Fruit fly (Drosophila melanogaster) whole organism, embryonic: ENCODE results near the gene CG43127.

Experiments
- Asciz ChIP-seq: fragments of 200-800 bp; sonication (Bioruptor generic); optimal IDR thresholded peaks from 2 replicates; lab custom pipeline; 2017; ENCODE audit warnings: missing biosample characterization, mild to moderate bottlenecking, missing genetic modification characterization, missing genetic modification reagents
- Bteb2 ChIP-seq: fragments of 200-800 bp; sonication (Bioruptor generic); optimal IDR thresholded peaks from 2 replicates; lab custom pipeline; 2016; ENCODE audit warnings: missing biosample characterization, missing genetic modification characterization
- C15 ChIP-seq: fragments of 200-800 bp; sonication (Bioruptor generic); IDR thresholded peaks from 3 replicates; pipeline ENCODE4 v1.3.6; 2022; ENCODE audit warnings: missing biosample characterization, missing genetic modification characterization
- CG10959 ChIP-seq: fragments of 200-800 bp; sonication (Bioruptor generic); IDR thresholded peaks from 2 replicates; pipeline ENCODE4 v1.3.6; 2022; ENCODE audit warnings: missing biosample characterization, missing genetic modification characterization
- CG11247 ChIP-seq: fragments of 200-800 bp; sonication (Bioruptor generic); IDR thresholded peaks from 2 replicates; pipeline ENCODE4 v1.3.6; 2022; ENCODE audit warnings: missing biosample characterization, missing genetic modification characterization
- CG11560 ChIP-seq: fragments of 200-800 bp; sonication (Bioruptor generic); IDR thresholded peaks from 3 replicates; pipeline ENCODE4 v1.3.6; 2022; ENCODE audit warnings: missing biosample characterization, missing genetic modification characterization
- CG14014 ChIP-seq: fragments of 200-800 bp; sonication (Bioruptor generic); IDR thresholded peaks from 2 replicates; pipeline ENCODE4 v1.3.6; 2022; ENCODE audit warnings: missing biosample characterization, missing genetic modification characterization
- CG15011 ChIP-seq: fragments of 200-800 bp; sonication (Bioruptor generic); optimal IDR thresholded peaks from 3 replicates; lab custom pipeline; 2018; ENCODE audit warnings: missing biosample characterization, mild to moderate bottlenecking, missing genetic modification characterization
- CG15269 ChIP-seq: fragments of 200-800 bp; sonication (Bioruptor generic); optimal IDR thresholded peaks from 2 replicates; lab custom pipeline; 2018; ENCODE audit warnings: missing biosample characterization, mild to moderate bottlenecking, missing genetic modification characterization, moderate library complexity
- CG2889 ChIP-seq: fragments of 200-800 bp; sonication (Bioruptor generic); IDR thresholded peaks from 3 replicates; pipeline ENCODE4 v1.3.6; 2022; ENCODE audit warnings: missing biosample characterization, missing genetic modification characterization
- CG30403 ChIP-seq: fragments of 200-800 bp; sonication (Bioruptor generic); optimal IDR thresholded peaks from 3 replicates; lab custom pipeline; 2016; ENCODE audit warnings: missing biosample characterization, missing genetic modification characterization
- CG3065 ChIP-seq: fragments of 200-800 bp; sonication (Bioruptor generic); optimal IDR thresholded peaks from 2 replicates; lab custom pipeline; 2016; ENCODE audit warnings: missing biosample characterization, missing genetic modification characterization
- CG32767 ChIP-seq: fragments of 200-800 bp; sonication (Bioruptor generic); IDR thresholded peaks from 2 replicates; pipeline ENCODE4 v1.3.6; 2022; ENCODE audit warnings: missing biosample characterization, missing genetic modification characterization
- CG33213 ChIP-seq: fragments of 200-800 bp; sonication (Bioruptor generic); optimal IDR thresholded peaks from 3 replicates; lab custom pipeline; 2016; ENCODE audit warnings: missing biosample characterization, missing genetic modification characterization
- CG33557 ChIP-seq: fragments of 200-800 bp; sonication (Bioruptor generic); optimal IDR thresholded peaks from 2 replicates; lab custom pipeline; 2019; ENCODE audit warnings: missing biosample characterization, mild to moderate bottlenecking, missing genetic modification characterization, moderate library complexity
- CG34224 ChIP-seq: fragments of 200-800 bp; sonication (Bioruptor generic); IDR thresholded peaks from 3 replicates; pipeline ENCODE4 v1.3.6; 2022; ENCODE audit warnings: missing biosample characterization, missing genetic modification characterization; ENCODE audit not compliant: partially characterized antibody
- CG3726 ChIP-seq: fragments of 200-800 bp; sonication (Bioruptor generic); IDR thresholded peaks from 3 replicates; pipeline ENCODE4, ENCODE4 v1.3.6; 2022; ENCODE audit warnings: missing biosample characterization, missing genetic modification characterization
- CG4328 ChIP-seq: fragments of 200-800 bp; sonication (Bioruptor generic); optimal IDR thresholded peaks from 3 replicates; lab custom pipeline; 2017; ENCODE audit warnings: missing biosample characterization, missing genetic modification reagents, missing genetic modification characterization
- CG4424 ChIP-seq: fragments of 200-800 bp; sonication (Bioruptor generic); optimal IDR thresholded peaks from 3 replicates; lab custom pipeline; 2016; ENCODE audit warnings: missing biosample characterization, missing genetic modification characterization
- CG7271 ChIP-seq: fragments of 200-800 bp; sonication (Bioruptor generic); optimal IDR thresholded peaks from 2 replicates; lab custom pipeline; 2018; ENCODE audit warnings: missing biosample characterization, mild to moderate bottlenecking, missing genetic modification characterization, moderate library complexity
- CG8359 ChIP-seq: fragments of 200-800 bp; sonication (Bioruptor generic); optimal IDR thresholded peaks from 2 replicates; lab custom pipeline; 2017; ENCODE audit warnings: missing biosample characterization, mild to moderate bottlenecking, missing genetic modification characterization, borderline replicate concordance
- CG8478 ChIP-seq: fragments of >200 bp; optimal IDR thresholded peaks from 2 replicates; lab custom pipeline; 2018
- Dek ChIP-seq: fragments of 200-800 bp; sonication (Bioruptor generic); optimal IDR thresholded peaks from 3 replicates; lab custom pipeline; 2019; ENCODE audit warnings: missing biosample characterization, mild to moderate bottlenecking, missing genetic modification characterization, moderate library complexity
- Doc2 ChIP-seq: fragments of 200-800 bp; sonication (Bioruptor generic); IDR thresholded peaks from 2 replicates; pipeline ENCODE4 v1.3.6; 2022; ENCODE audit warnings: missing biosample characterization, missing genetic modification characterization
- Hr51 ChIP-seq, 2 experiments: fragments of 200-800 bp; sonication (Bioruptor generic); optimal IDR thresholded peaks; 2 replicates in 1 of 2; 3 replicates in 1 of 2; lab custom pipeline; 2016 to 2018; ENCODE audit warnings: missing biosample characterization in 2 of 2, missing genetic modification characterization in 2 of 2, mild to moderate bottlenecking in 1 of 2, moderate library complexity in 1 of 2
- Myb ChIP-seq: fragments of 200-800 bp; sonication (Bioruptor generic); optimal IDR thresholded peaks from 2 replicates; lab custom pipeline; 2016; ENCODE audit warnings: missing biosample characterization, missing genetic modification characterization
- NC2β ChIP-seq: fragments of 200-800 bp; sonication (Bioruptor generic); optimal IDR thresholded peaks from 2 replicates; lab custom pipeline; 2016; ENCODE audit warnings: missing biosample characterization, missing genetic modification characterization
- Opbp ChIP-seq: fragments of 200-800 bp; sonication (Bioruptor generic); IDR thresholded peaks from 3 replicates; pipeline ENCODE4 v1.3.6; 2022; ENCODE audit warnings: missing biosample characterization, missing genetic modification characterization; ENCODE audit not compliant: partially characterized antibody
- Sin3A ChIP-seq: fragments of >200 bp; optimal IDR thresholded peaks from 2 replicates; lab custom pipeline; 2018
- ase ChIP-seq: fragments of 200-800 bp; sonication (Bioruptor generic); IDR thresholded peaks from 3 replicates; pipeline ENCODE4 v1.3.6; 2022; ENCODE audit warnings: missing biosample characterization, missing genetic modification characterization
- az2 ChIP-seq: fragments of 200-800 bp; sonication (Bioruptor generic); optimal IDR thresholded peaks from 3 replicates; lab custom pipeline; 2016; ENCODE audit warnings: missing biosample characterization, missing genetic modification characterization
- bab2 ChIP-seq: fragments of 200-800 bp; sonication (Bioruptor generic); optimal IDR thresholded peaks from 2 replicates; lab custom pipeline; 2016; ENCODE audit warnings: missing biosample characterization, missing genetic modification characterization
- bbx ChIP-seq: fragments of 200-800 bp; sonication (Bioruptor generic); IDR thresholded peaks from 2 replicates; pipeline ENCODE4 v1.3.6; 2022; ENCODE audit warnings: missing biosample characterization, missing genetic modification characterization; ENCODE audit not compliant: partially characterized antibody
- chif ChIP-seq, 2 experiments: fragments of 200-800 bp; sonication (Bioruptor generic); optimal IDR thresholded peaks; 3 replicates each; lab custom pipeline; 2016; ENCODE audit warnings: missing biosample characterization in 2 of 2, missing genetic modification characterization in 2 of 2
- chn ChIP-seq: fragments of 200-800 bp; sonication (Bioruptor generic); optimal IDR thresholded peaks from 2 replicates; lab custom pipeline; 2016; ENCODE audit warnings: missing biosample characterization, missing genetic modification characterization
- corto ChIP-seq: fragments of 200-800 bp; sonication (Bioruptor generic); optimal IDR thresholded peaks from 2 replicates; lab custom pipeline; 2016; ENCODE audit warnings: missing biosample characterization, mild to moderate bottlenecking, missing genetic modification characterization, moderate library complexity
- dan ChIP-seq: fragments of 200-800 bp; sonication (Bioruptor generic); IDR thresholded peaks from 2 replicates; pipeline ENCODE4 v1.3.6; 2022; ENCODE audit warnings: missing biosample characterization, missing genetic modification characterization
- danr ChIP-seq: fragments of 200-800 bp; sonication (Bioruptor generic); IDR thresholded peaks from 2 replicates; pipeline ENCODE4 v1.3.6; 2022; ENCODE audit warnings: missing biosample characterization, missing genetic modification characterization
- dati ChIP-seq: fragments of 200-800 bp; sonication (Bioruptor generic); IDR thresholded peaks from 2 replicates; pipeline ENCODE4 v1.3.6; 2022; ENCODE audit warnings: missing biosample characterization, missing genetic modification characterization
- eve ChIP-seq, 2 experiments: fragments of >200 bp; optimal IDR thresholded peaks; 2 replicates each; lab custom pipeline; 2017; ENCODE audit warnings: missing biosample characterization in 2 of 2, missing genetic modification characterization in 2 of 2
- ewg ChIP-seq: fragments of 200-800 bp; sonication (Bioruptor generic); optimal IDR thresholded peaks from 3 replicates; lab custom pipeline; 2017; ENCODE audit warnings: mild to moderate bottlenecking, missing biosample characterization, missing genetic modification reagents, missing genetic modification characterization
- gfzf ChIP-seq: fragments of 200-800 bp; sonication (Bioruptor generic); optimal IDR thresholded peaks from 2 replicates; lab custom pipeline; 2016; ENCODE audit warnings: missing biosample characterization, mild to moderate bottlenecking, missing genetic modification characterization, moderate library complexity
- grn ChIP-seq: fragments of 200-800 bp; sonication (Bioruptor generic); optimal IDR thresholded peaks from 3 replicates; lab custom pipeline; 2017; ENCODE audit warnings: missing biosample characterization, missing genetic modification characterization
- gro ChIP-seq: fragments of 200-800 bp; sonication (Bioruptor generic); optimal IDR thresholded peaks from 2 replicates; lab custom pipeline; 2016; ENCODE audit warnings: missing biosample characterization, missing genetic modification characterization
- nau ChIP-seq: fragments of 200-800 bp; sonication (Bioruptor generic); optimal IDR thresholded peaks from 3 replicates; lab custom pipeline; 2017; ENCODE audit warnings: missing biosample characterization, mild to moderate bottlenecking, missing genetic modification characterization, missing genetic modification reagents
- rib ChIP-seq: fragments of 200-800 bp; sonication (Bioruptor generic); IDR thresholded peaks from 2 replicates; pipeline ENCODE4 v1.3.6; 2022; ENCODE audit warnings: missing biosample characterization, missing genetic modification characterization
- ro ChIP-seq: fragments of 200-800 bp; sonication (Bioruptor generic); IDR thresholded peaks from 2 replicates; pipeline ENCODE4 v1.3.6; 2022; ENCODE audit warnings: missing biosample characterization, missing genetic modification characterization
- schlank ChIP-seq: fragments of 200-800 bp; sonication (Bioruptor generic); optimal IDR thresholded peaks from 2 replicates; lab custom pipeline; 2018; ENCODE audit warnings: missing biosample characterization, mild to moderate bottlenecking, missing genetic modification characterization
- scrt ChIP-seq: fragments of 200-800 bp; sonication (Bioruptor generic); optimal IDR thresholded peaks from 2 replicates; lab custom pipeline; 2018; ENCODE audit warnings: missing biosample characterization, mild to moderate bottlenecking, missing genetic modification characterization, moderate library complexity
- tap ChIP-seq: fragments of 200-800 bp; optimal IDR thresholded peaks from 3 replicates; lab custom pipeline; 2019; ENCODE audit warnings: missing biosample characterization, mild to moderate bottlenecking, missing genetic modification characterization, moderate library complexity

The CG43127 gene

DNA sequence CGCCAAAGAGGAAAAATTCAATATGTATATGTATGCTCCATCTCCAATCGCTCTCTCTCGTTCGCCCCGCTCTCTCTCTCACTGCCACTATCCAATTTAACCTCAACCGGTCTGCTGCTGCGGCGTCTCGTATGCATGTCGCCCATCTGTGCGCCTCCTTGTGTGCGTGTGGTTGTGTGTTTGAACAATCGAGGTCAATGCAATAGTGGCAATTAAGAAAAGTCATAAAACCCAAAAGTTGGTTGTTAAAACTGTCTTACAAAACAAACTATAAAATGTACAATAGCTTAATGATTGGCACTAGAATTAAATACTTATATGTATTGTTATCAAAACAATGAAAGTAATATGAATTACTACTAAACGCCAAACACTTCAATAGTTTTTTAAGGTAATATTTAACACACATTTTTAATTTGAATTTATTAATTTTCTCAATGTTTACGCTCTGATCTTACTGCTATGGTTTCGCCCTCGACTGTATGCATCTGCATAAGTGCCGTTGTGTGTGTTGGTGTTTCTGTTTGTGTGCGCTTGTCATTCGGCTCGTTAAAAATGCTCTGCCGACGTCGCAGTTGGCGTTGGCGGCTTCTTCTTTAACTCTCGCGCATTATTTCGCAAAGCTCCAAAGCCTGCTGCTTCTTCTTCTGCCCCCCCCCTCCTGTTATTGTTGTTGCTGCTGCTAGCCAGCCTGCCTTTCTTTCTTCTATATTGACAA lies 40.2 kb upstream of the CG43127 start (continued):
- TF ChIP-seq bab2 (GFP tag; lab: Kevin White, UChicago) (peak; percentile 89), CG11560 (peak; percentile 73; the same call in 2 of the 3 replicates), CG3726 (peak; percentile 83; the same call in 1 of the 3 replicates), eve (GFP tag; optimal IDR thresholded peaks at IDR 0.05; lab: Kevin White, UChicago) (peak; percentile 79 to 100), az2 (GFP tag; lab: Kevin White, UChicago) (peak; percentile 97), CG10959 (GFP tag; lab: Robert Waterston, UW) (peak; percentile 77), C15 (peak; percentile 79; the same call in 2 of the 3 replicates), grn (peak; percentile 63), Hr51 (GFP tag; optimal IDR thresholded peaks at IDR 0.05; lab: Kevin White, UChicago) (peak; percentile 93 to 99), NC2β (peak; percentile 83), CG15269 (tag; lab: Kevin White, UChicago) (peak; percentile 98), CG4328 (GFP tag; lab: Kevin White, UChicago) (peak; percentile 98), CG3065 (peak; percentile 95), Opbp (GFP tag; lab: Robert Waterston, UW) (no peak), gfzf (GFP tag; lab: Kevin White, UChicago) (no peak), CG33213 (peak; percentile 61), corto (GFP tag; lab: Kevin White, UChicago) (peak; percentile 94), bbx (GFP tag; lab: Robert Waterston, UW) (no peak), CG7271 (tag; lab: Kevin White, UChicago) (peak; percentile 90), CG33557 (peak; percentile 99), CG32767 (GFP tag; lab: Robert Waterston, UW) (peak; percentile 93), ewg (GFP tag; lab: Kevin White, UChicago) (peak; percentile 91), CG4424 (peak; percentile 96), CG30403 (GFP tag; lab: Kevin White, UChicago) (peak; percentile 98), dan (GFP tag; lab: Robert Waterston, UW) (no peak), Doc2 (GFP tag; lab: Robert Waterston, UW) (no peak; the same call in 1 of the 2 replicates), ro (peak; percentile 83), nau (GFP tag; lab: Kevin White, UChicago) (peak; percentile 97), dati (GFP tag; lab: Robert Waterston, UW) (peak; percentile 81), CG8478 (peak; percentile 72), CG8359 (GFP tag; lab: Kevin White, UChicago) (peak; percentile 91), CG2889 (peak; percentile 84), scrt (GFP tag; lab: Kevin White, UChicago) (peak; percentile 95), CG34224 (GFP tag; lab: Robert Waterston, UW) (no peak), rib (GFP tag; lab: Robert Waterston, UW) (no peak), CG14014 (GFP tag; lab: Robert Waterston, UW) (peak; percentile 90), Asciz (GFP tag; lab: Kevin White, UChicago) (peak; percentile 98), danr (GFP tag; lab: Robert Waterston, UW) (peak; percentile 90), CG15011 (peak; percentile 98), tap (tag; lab: Kevin White, UChicago) (peak; percentile 98), Bteb2 (GFP tag; lab: Kevin White, UChicago) (peak; percentile 86), CG11247 (no peak; the same call in none of the 2 replicates), Myb (GFP tag; lab: Kevin White, UChicago) (peak; percentile 37), schlank (tag; lab: Kevin White, UChicago) (peak; percentile 84), ase (peak; percentile 85; the same call in 2 of the 3 replicates), chn (GFP tag; lab: Kevin White, UChicago) (peak; percentile 89), gro (GFP tag; lab: Kevin White, UChicago) (peak; percentile 81), chif (GFP tag; optimal IDR thresholded peaks at IDR 0.05; lab: Kevin White, UChicago) (peak; percentile 88 to 92), Dek (tag; lab: Kevin White, UChicago) (peak; percentile 95), Sin3A (lab: Kevin White, UChicago) (no peak)
